Fruit fly (Drosophila melanogaster): Measurements from ENCODE around the gene Zip71B.

The Zip71B gene

dm6 chr3L:15009681-15010080 lies 17.6 kb downstream of the Zip71B start (continued):
- TF ChIP-seq CG17361 (GFP tag; IDR thresholded peaks at IDR 0.05): no peak
- TF ChIP-seq sens (GFP tag): peak; percentile 61
- no peak for TF ChIP-seq CG16815 (GFP tag; optimal IDR thresholded peaks at IDR 0.05)
- peak; percentile 12; the same call in 1 of the 2 replicates for TF ChIP-seq lmd (GFP tag; IDR thresholded peaks at IDR 0.05)
- TF ChIP-seq CG2712 (tag; optimal IDR thresholded peaks at IDR 0.05): peak; percentile 11
- TF ChIP-seq wek (GFP tag; optimal IDR thresholded peaks at IDR 0.05): no peak
- no peak for TF ChIP-seq NK7.1 (GFP tag; optimal IDR thresholded peaks at IDR 0.05)
- no peak for TF ChIP-seq crol (GFP tag; IDR thresholded peaks at IDR 0.05)
- TF ChIP-seq gsb (GFP tag; IDR thresholded peaks at IDR 0.05): no peak
- TF ChIP-seq CG10959 (GFP tag; IDR thresholded peaks at IDR 0.05): no peak
- peak in 1 of 2 experiments; percentile 0 for TF ChIP-seq bsh (GFP tag; optimal IDR thresholded peaks at IDR 0.05)
- peak; percentile 11 for TF ChIP-seq CG13424 (tag; optimal IDR thresholded peaks at IDR 0.05)
- TF ChIP-seq mld (GFP tag; IDR thresholded peaks at IDR 0.05; ENCODE audit: partially characterized antibody): no peak
- TF ChIP-seq ci (GFP tag; IDR thresholded peaks at IDR 0.05): no peak
- TF ChIP-seq run (tag; optimal IDR thresholded peaks at IDR 0.05): no peak
- TF ChIP-seq CG17359 (tag; optimal IDR thresholded peaks at IDR 0.05): peak; percentile 26
- TF ChIP-seq Nf-YA (GFP tag; IDR thresholded peaks at IDR 0.05): no peak
- peak; percentile 57; the same call in 1 of the 2 replicates for TF ChIP-seq Drgx (GFP tag; IDR thresholded peaks at IDR 0.05)
- TF ChIP-seq CG32772 (GFP tag; IDR thresholded peaks at IDR 0.05): peak; percentile 9; the same call in 1 of the 2 replicates
- no peak for TF ChIP-seq Xrp1 (GFP tag; IDR thresholded peaks at IDR 0.05)
- TF ChIP-seq grau (tag; optimal IDR thresholded peaks at IDR 0.05): peak; percentile 5
- no peak for TF ChIP-seq grn (GFP tag; optimal IDR thresholded peaks at IDR 0.05)
- TF ChIP-seq Dip2 (GFP tag; IDR thresholded peaks at IDR 0.05): no peak
- TF ChIP-seq Hr51 (GFP tag; optimal IDR thresholded peaks at IDR 0.05): peak in 1 of 2 experiments; percentile 49
- no peak for TF ChIP-seq CG12155 (GFP tag; optimal IDR thresholded peaks at IDR 0.05)
- TF ChIP-seq Sox102F (GFP tag; optimal IDR thresholded peaks at IDR 0.05): peak; percentile 56
- no peak for TF ChIP-seq ase (GFP tag; IDR thresholded peaks at IDR 0.05)
- TF ChIP-seq tin (GFP tag; optimal IDR thresholded peaks at IDR 0.05): no peak
- peak; percentile 37 for TF ChIP-seq gem (tag; optimal IDR thresholded peaks at IDR 0.05)
- no peak for TF ChIP-seq CG10274 (GFP tag; optimal IDR thresholded peaks at IDR 0.05)
- no peak for TF ChIP-seq pzg (GFP tag; optimal IDR thresholded peaks at IDR 0.05)
- no peak for TF ChIP-seq CrebB (tag; optimal IDR thresholded peaks at IDR 0.05)
- TF ChIP-seq CG8388 (GFP tag; optimal IDR thresholded peaks at IDR 0.05): peak; percentile 12
- TF ChIP-seq eyg (GFP tag; optimal IDR thresholded peaks at IDR 0.05): no peak
- TF ChIP-seq yki (optimal IDR thresholded peaks at IDR 0.05): no peak
- TF ChIP-seq CG18011 (GFP tag; optimal IDR thresholded peaks at IDR 0.05): no peak
- TF ChIP-seq Bdp1 (GFP tag; optimal IDR thresholded peaks at IDR 0.05): no peak
- TF ChIP-seq Poxn (GFP tag; IDR thresholded peaks at IDR 0.05): no peak
- no peak for TF ChIP-seq corto (GFP tag; optimal IDR thresholded peaks at IDR 0.05)
- no peak for TF ChIP-seq amos (GFP tag; IDR thresholded peaks at IDR 0.05; ENCODE audit: partially characterized antibody)
- no peak for TF ChIP-seq E2f2 (GFP tag; IDR thresholded peaks at IDR 0.05)
- peak; percentile 19 for TF ChIP-seq dmrt99B (tag; optimal IDR thresholded peaks at IDR 0.05)
- TF ChIP-seq CG7839 (tag; optimal IDR thresholded peaks at IDR 0.05): peak; percentile 4
- TF ChIP-seq TFAM (GFP tag; optimal IDR thresholded peaks at IDR 0.05): no peak
- TF ChIP-seq BEAF-32 (GFP tag; optimal IDR thresholded peaks at IDR 0.05): no peak
- TF ChIP-seq CG34422 (GFP tag; IDR thresholded peaks at IDR 0.05): no peak
- no peak for TF ChIP-seq CG31365 (tag; optimal IDR thresholded peaks at IDR 0.05)
- TF ChIP-seq Nf-YB (GFP tag; optimal IDR thresholded peaks at IDR 0.05): no peak
- no peak for TF ChIP-seq CG12219 (GFP tag; optimal IDR thresholded peaks at IDR 0.05)
- no peak for TF ChIP-seq dati (GFP tag; IDR thresholded peaks at IDR 0.05)
- no peak for TF ChIP-seq Hr39 (optimal IDR thresholded peaks at IDR 0.05)
- peak; percentile 82 for TF ChIP-seq Ets65A (GFP tag)
